Fruit fly (Drosophila melanogaster): ENCODE results near the gene Octbeta3R.
"Not testable (repeated sequence)": the region's sequence is repeated elsewhere in the genome, so short reads cannot be mapped to it uniquely, and the experiment has no call there.

DNA sequence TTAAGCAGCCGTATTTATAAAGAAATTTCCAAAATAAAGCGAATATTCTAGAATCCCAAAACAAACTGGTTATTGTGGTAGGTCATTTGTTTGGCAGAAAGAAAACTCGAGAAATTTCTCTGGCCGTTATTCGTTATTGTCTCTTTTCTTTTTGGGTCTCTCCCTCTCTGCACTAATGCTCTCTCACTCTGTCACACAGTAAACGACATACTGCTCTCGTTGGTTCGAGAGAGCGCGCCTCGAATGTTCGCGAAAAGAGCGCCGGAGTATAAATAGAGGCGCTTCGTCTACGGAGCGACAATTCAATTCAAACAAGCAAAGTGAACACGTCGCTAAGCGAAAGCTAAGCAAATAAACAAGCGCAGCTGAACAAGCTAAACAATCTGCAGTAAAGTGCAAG is 39.3 kb downstream of the Octbeta3R start, which contains the start of gene Hsp70Bc:
- TF ChIP-seq nerfin-1 (tag; optimal IDR thresholded peaks at IDR 0.05); Optix (GFP tag; IDR thresholded peaks at IDR 0.05); Hey (tag; optimal IDR thresholded peaks at IDR 0.05); wor (GFP tag; IDR thresholded peaks at IDR 0.05); B-H1 (GFP tag; IDR thresholded peaks at IDR 0.05); lilli (GFP tag; optimal IDR thresholded peaks at IDR 0.05); CG32532 (GFP tag; IDR thresholded peaks at IDR 0.05); Hr78 (GFP tag; optimal IDR thresholded peaks at IDR 0.05); Sox102F (GFP tag; optimal IDR thresholded peaks at IDR 0.05): not testable (repeated sequence)
